Worm (Caenorhabditis elegans) whole organism, mixed stage, embryonic: Measurements from ENCODE around the gene cng-1.

Experiments used
- M03D4.4 ChIP-seq: sonication (generic microtip); optimal IDR thresholded peaks from 2 replicates; lab custom pipeline; 2017; ENCODE audit warnings: mild to moderate bottlenecking, missing genetic modification characterization, missing compliant biosample characterization
- bed-3 ChIP-seq: fragments of 200-800 bp; sonication (Bioruptor generic); optimal IDR thresholded peaks from 3 replicates; lab custom pipeline; 2018; ENCODE audit warnings: mild to moderate bottlenecking, missing genetic modification characterization, moderate library complexity, missing compliant biosample characterization
- blmp-1 ChIP-seq: fragments of 150-350 bp; optimal IDR thresholded peaks from 2 replicates; lab custom pipeline; 2014; ENCODE audit warnings: missing biosample characterization, missing genetic modification characterization
- ces-1 ChIP-seq: fragments of 150-350 bp; optimal IDR thresholded peaks from 2 replicates; lab custom pipeline; 2014; ENCODE audit warnings: missing biosample characterization, missing genetic modification reagents, missing genetic modification characterization
- cnd-1 ChIP-seq: fragments of 200-800 bp; sonication (Bioruptor generic); optimal IDR thresholded peaks from 2 replicates; lab custom pipeline; 2018; ENCODE audit warnings: mild to moderate bottlenecking, missing genetic modification characterization, missing compliant biosample characterization
- drap-1 ChIP-seq: fragments of 200-800 bp; sonication (Bioruptor generic); optimal IDR thresholded peaks from 3 replicates; lab custom pipeline; 2018; ENCODE audit warnings: mild to moderate bottlenecking, missing genetic modification characterization, missing compliant biosample characterization
- elt-3 ChIP-seq: fragments of 150-350 bp; optimal IDR thresholded peaks from 2 replicates; lab custom pipeline; 2014; ENCODE audit warnings: missing biosample characterization, missing genetic modification characterization
- ham-2 ChIP-seq: fragments of 200-800 bp; sonication (Bioruptor generic); optimal IDR thresholded peaks from 2 replicates; lab custom pipeline; 2018; ENCODE audit warnings: mild to moderate bottlenecking, missing genetic modification characterization, missing compliant biosample characterization
- hlh-1 ChIP-seq: fragments of 150-350 bp; optimal IDR thresholded peaks from 2 replicates; lab custom pipeline; 2014; ENCODE audit warnings: missing biosample characterization, missing genetic modification reagents, missing genetic modification characterization
- lin-13 ChIP-seq: fragments of 150-350 bp; optimal IDR thresholded peaks from 2 replicates; lab custom pipeline; 2014; ENCODE audit warnings: missing biosample characterization, missing genetic modification characterization
- lin-32 ChIP-seq: fragments of 200-800 bp; sonication (Bioruptor generic); optimal IDR thresholded peaks from 2 replicates; lab custom pipeline; 2018; ENCODE audit warnings: mild to moderate bottlenecking, missing genetic modification characterization, missing compliant biosample characterization
- lsy-2 ChIP-seq: fragments of 150-350 bp; optimal IDR thresholded peaks from 2 replicates; lab custom pipeline; 2014; ENCODE audit warnings: missing biosample characterization, missing genetic modification characterization
- mab-5 ChIP-seq: fragments of 150-350 bp; optimal IDR thresholded peaks from 2 replicates; lab custom pipeline; 2014; ENCODE audit warnings: missing biosample characterization, missing genetic modification characterization
- mep-1 ChIP-seq: fragments of 150-350 bp; optimal IDR thresholded peaks from 2 replicates; lab custom pipeline; 2017; ENCODE audit warnings: missing biosample characterization, missing genetic modification reagents, missing genetic modification characterization, inconsistent platforms
- mls-2 ChIP-seq: sonication (generic microtip); optimal IDR thresholded peaks from 2 replicates; lab custom pipeline; 2016; ENCODE audit warnings: mild to moderate bottlenecking, missing genetic modification characterization, moderate library complexity, missing compliant biosample characterization
- nhr-12 ChIP-seq: fragments of 150-350 bp; optimal IDR thresholded peaks from 2 replicates; lab custom pipeline; 2014; ENCODE audit warnings: missing biosample characterization, missing genetic modification characterization
- nhr-2 ChIP-seq: fragments of 150-350 bp; optimal IDR thresholded peaks from 2 replicates; lab custom pipeline; 2014; ENCODE audit warnings: missing biosample characterization, missing genetic modification characterization
- nhr-237 ChIP-seq: fragments of 150-350 bp; optimal IDR thresholded peaks from 2 replicates; lab custom pipeline; 2014; ENCODE audit warnings: missing biosample characterization, missing genetic modification characterization
- nhr-28 ChIP-seq: fragments of 150-350 bp; optimal IDR thresholded peaks from 2 replicates; lab custom pipeline; 2014; ENCODE audit warnings: missing biosample characterization, missing genetic modification characterization
- nhr-76 ChIP-seq: sonication (generic microtip); optimal IDR thresholded peaks from 2 replicates; lab custom pipeline; 2017; ENCODE audit warnings: missing biosample characterization, missing genetic modification characterization
- pha-4 ChIP-seq: fragments of 150-350 bp; optimal IDR thresholded peaks from 2 replicates; lab custom pipeline; 2018; ENCODE audit warnings: missing biosample characterization, missing genetic modification reagents, missing genetic modification characterization
- sem-2 ChIP-seq: fragments of 200-800 bp; sonication (Bioruptor generic); optimal IDR thresholded peaks from 2 replicates; lab custom pipeline; 2018; ENCODE audit warnings: mild to moderate bottlenecking, missing genetic modification characterization, missing compliant biosample characterization
- snpc-4 ChIP-seq: fragments of 150-350 bp; optimal IDR thresholded peaks from 2 replicates; lab custom pipeline; 2014; ENCODE audit warnings: missing biosample characterization, missing genetic modification characterization
- sptf-1 ChIP-seq: sonication (generic microtip); optimal IDR thresholded peaks from 2 replicates; lab custom pipeline; 2017; ENCODE audit warnings: mild to moderate bottlenecking, missing genetic modification characterization, moderate library complexity, missing compliant biosample characterization
- tbx-8 ChIP-seq: fragments of 200-800 bp; sonication (Bioruptor generic); optimal IDR thresholded peaks from 2 replicates; lab custom pipeline; 2018; ENCODE audit warnings: mild to moderate bottlenecking, missing genetic modification characterization, moderate library complexity, missing compliant biosample characterization
- unc-120 ChIP-seq: sonication (generic microtip); optimal IDR thresholded peaks from 2 replicates; lab custom pipeline; 2017; ENCODE audit warnings: missing genetic modification characterization, missing compliant biosample characterization; ENCODE audit not compliant: poor library complexity, severe bottlenecking
- unc-39 ChIP-seq: fragments of 150-350 bp; optimal IDR thresholded peaks from 2 replicates; lab custom pipeline; 2014; ENCODE audit warnings: missing biosample characterization, missing genetic modification characterization
- unc-62 ChIP-seq: fragments of 150-350 bp; optimal IDR thresholded peaks from 2 replicates; lab custom pipeline; 2014; ENCODE audit warnings: missing biosample characterization, missing genetic modification reagents, missing genetic modification characterization
- zip-8 ChIP-seq: fragments of 150-350 bp; optimal IDR thresholded peaks from 2 replicates; lab custom pipeline; 2014; ENCODE audit warnings: missing biosample characterization, missing genetic modification characterization
- ztf-11 ChIP-seq: fragments of 150-350 bp; optimal IDR thresholded peaks from 2 replicates; lab custom pipeline; 2014; ENCODE audit warnings: missing biosample characterization, missing genetic modification characterization

The cng-1 gene

DNA sequence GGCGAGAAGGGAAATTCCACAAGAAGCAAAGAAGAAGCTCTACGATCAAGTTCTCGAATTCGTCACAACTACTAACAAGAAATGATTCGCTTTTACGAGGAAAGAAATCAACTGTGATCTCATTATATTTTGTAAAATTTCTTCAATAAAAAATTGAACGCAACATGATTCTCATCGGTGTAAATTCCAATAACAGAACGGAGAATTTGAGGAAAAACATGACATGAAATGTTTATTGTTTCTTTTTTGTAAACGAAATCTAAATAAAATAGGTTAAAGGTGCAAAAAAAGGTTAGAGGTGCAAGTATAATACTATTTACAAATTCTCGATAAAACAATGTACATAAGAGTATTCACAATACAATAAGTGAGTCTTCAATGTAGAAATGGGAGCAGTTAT is 39.8 kb downstream of the cng-1 start:
- TF ChIP-seq unc-39 (tag; lab: Kevin White, UChicago) = no peak
- TF ChIP-seq zip-8 (tag; lab: Kevin White, UChicago) = no peak
- TF ChIP-seq lin-13 (tag; lab: Kevin White, UChicago) = no peak
- TF ChIP-seq nhr-28 (tag; lab: Kevin White, UChicago) = no peak
- no peak for TF ChIP-seq snpc-4 (tag; lab: Kevin White, UChicago)
- TF ChIP-seq ces-1 (GFP tag; lab: Kevin White, UChicago) = no peak
- no peak for TF ChIP-seq nhr-12 (tag; lab: Kevin White, UChicago)
- TF ChIP-seq ham-2 (GFP tag; lab: Kevin White, UChicago) = no peak
- TF ChIP-seq cnd-1 (tag; lab: Kevin White, UChicago) = no peak
- no peak for TF ChIP-seq drap-1 (GFP tag; lab: Kevin White, UChicago)
- TF ChIP-seq hlh-1 (tag; lab: Kevin White, UChicago) = no peak
- TF ChIP-seq elt-3 = no peak
- no peak for TF ChIP-seq sptf-1 (tag; lab: Kevin White, UChicago)
- TF ChIP-seq nhr-76 (tag; lab: Kevin White, UChicago) = no peak
- TF ChIP-seq lin-32 (GFP tag; lab: Kevin White, UChicago) = no peak
- no peak for TF ChIP-seq unc-120 (tag; lab: Kevin White, UChicago)
- no peak for TF ChIP-seq lsy-2 (tag; lab: Kevin White, UChicago)
- no peak for TF ChIP-seq mls-2 (tag; lab: Kevin White, UChicago)

DNA sequence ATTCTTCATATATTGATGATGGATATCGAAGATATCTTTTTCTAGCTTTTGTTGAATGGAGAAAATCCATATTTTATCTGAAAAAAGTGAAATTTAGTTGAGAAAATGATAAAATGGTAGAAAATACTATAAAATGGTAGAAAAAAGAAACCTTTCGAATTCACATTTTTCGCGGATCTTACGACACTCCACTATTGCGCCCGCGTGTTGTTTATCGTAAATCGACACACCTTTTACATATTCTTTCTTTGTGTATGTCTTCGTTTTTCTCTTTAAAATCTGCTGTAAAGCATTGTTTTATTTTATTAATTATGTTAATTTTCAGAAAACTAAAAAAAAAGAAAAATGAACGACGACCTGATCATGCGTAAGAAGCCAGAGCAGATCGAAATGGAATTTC is 40.4 kb downstream of the cng-1 start, which contains the start of the genes cdt-2 and T01C3.2:
Gene cdt-2 (minus strand): TSS at position 284 of the 400 bp plus-strand sequence.
Gene T01C3.2 (plus strand): TSS at position 326 of the 400 bp plus-strand sequence.
- TF ChIP-seq nhr-76 (tag; lab: Kevin White, UChicago) (no peak), bed-3 (GFP tag; lab: Kevin White, UChicago) (no peak), sem-2 (GFP tag; lab: Kevin White, UChicago) (no peak), elt-3 (no peak), blmp-1 (tag; lab: Kevin White, UChicago) (no peak), lin-32 (GFP tag; lab: Kevin White, UChicago) (no peak), lsy-2 (tag; lab: Kevin White, UChicago) (peak; percentile 11), ces-1 (GFP tag; lab: Kevin White, UChicago) (no peak), mep-1 (tag; lab: Kevin White, UChicago) (peak; percentile 28), nhr-237 (tag; lab: Kevin White, UChicago) (no peak), hlh-1 (tag; lab: Kevin White, UChicago) (no peak)
- TF ChIP-seq, all 35 proteins: peak for 2

DNA sequence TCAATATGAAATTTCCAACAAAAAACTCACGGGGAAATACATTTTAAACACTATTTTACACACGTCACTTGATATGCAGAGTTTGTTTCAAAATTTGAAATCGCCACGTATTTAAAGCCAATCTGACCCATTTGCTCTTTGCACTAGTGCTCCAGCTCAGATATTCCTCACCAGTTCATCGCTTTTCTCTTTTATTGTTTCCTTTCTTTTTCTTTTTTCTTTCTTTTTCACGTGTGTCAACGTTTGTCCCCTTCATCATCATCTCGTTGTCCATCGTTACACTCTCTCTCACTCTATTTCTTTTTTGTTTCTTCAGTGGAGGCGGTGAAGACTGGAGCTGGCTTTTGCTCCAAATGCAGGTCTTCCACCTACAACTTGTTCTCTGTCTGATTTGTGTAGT is 46.7 kb downstream of the cng-1 start, which contains the start of gene F02D8.4:
Gene F02D8.4 (plus strand): TSS at position 301 of the 400 bp plus-strand sequence.
- TF ChIP-seq unc-62 (GFP tag; lab: Kevin White, UChicago) (no peak), snpc-4 (tag; lab: Kevin White, UChicago) (no peak), tbx-8 (GFP tag; lab: Kevin White, UChicago) (no peak), unc-120 (tag; lab: Kevin White, UChicago) (no peak), zip-8 (tag; lab: Kevin White, UChicago) (no peak), nhr-237 (tag; lab: Kevin White, UChicago) (no peak), ces-1 (GFP tag; lab: Kevin White, UChicago) (no peak), lin-32 (GFP tag; lab: Kevin White, UChicago) (no peak), ztf-11 (tag; lab: Kevin White, UChicago) (no peak), mab-5 (tag; lab: Kevin White, UChicago) (no peak), hlh-1 (tag; lab: Kevin White, UChicago) (no peak), lin-13 (tag; lab: Kevin White, UChicago) (no peak), cnd-1 (tag; lab: Kevin White, UChicago) (no peak), M03D4.4 (tag; lab: Kevin White, UChicago) (no peak), nhr-2 (tag; lab: Kevin White, UChicago) (no peak), blmp-1 (tag; lab: Kevin White, UChicago) (no peak)
- TF ChIP-seq, all 35 proteins: peak for 0

DNA sequence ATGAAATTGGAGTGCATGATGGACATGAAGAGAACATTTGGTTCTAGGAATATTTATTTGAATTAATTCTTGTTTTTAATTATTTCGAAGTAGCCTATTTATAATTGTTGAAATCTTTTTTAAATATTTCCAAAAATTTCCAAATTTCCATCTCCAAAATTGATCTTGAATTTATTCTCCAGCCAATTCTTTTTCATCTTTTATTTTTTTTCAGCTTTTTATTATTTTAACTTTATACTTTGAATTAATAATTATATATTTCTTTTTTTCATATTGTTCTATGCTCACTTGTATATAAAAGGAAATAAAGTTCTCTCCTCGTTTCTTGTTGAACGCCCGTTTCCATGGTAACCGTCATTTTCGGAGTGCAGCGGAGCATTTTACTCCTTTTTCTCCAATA is 51.3 kb downstream of the cng-1 start, which contains the start of gene xbx-1:
Gene xbx-1 (plus strand): TSS at position 301 of the 400 bp plus-strand sequence.
- TF ChIP-seq nhr-76 (tag; lab: Kevin White, UChicago) (no peak), lsy-2 (tag; lab: Kevin White, UChicago) (no peak), pha-4 (tag; lab: Kevin White, UChicago) (no peak), bed-3 (GFP tag; lab: Kevin White, UChicago) (no peak)
